Fruit fly (Drosophila melanogaster) whole organism, embryonic: ENCODE data around the gene CG44139.

Experiments used
- Abd-B ChIP-seq: fragments of 200-800 bp; sonication (Bioruptor generic); optimal IDR thresholded peaks from 2 replicates; lab custom pipeline; 2018; ENCODE audit warnings: missing biosample characterization, mild to moderate bottlenecking, missing genetic modification characterization, moderate library complexity
- Aef1 ChIP-seq: fragments of 200-800 bp; sonication (Bioruptor generic); IDR thresholded peaks from 3 replicates; pipeline ENCODE4 v1.3.6; 2022; ENCODE audit warnings: missing biosample characterization, missing genetic modification characterization
- Antp ChIP-seq: fragments of 200-800 bp; sonication (Bioruptor generic); optimal IDR thresholded peaks from 3 replicates; lab custom pipeline; 2016; ENCODE audit warnings: missing biosample characterization, missing genetic modification characterization
- CG10654 ChIP-seq: fragments of 200-800 bp; sonication (Bioruptor generic); optimal IDR thresholded peaks from 2 replicates; lab custom pipeline; 2016; ENCODE audit warnings: missing biosample characterization, missing genetic modification characterization
- CG13624 ChIP-seq: fragments of 200-800 bp; sonication (Bioruptor generic); optimal IDR thresholded peaks from 2 replicates; lab custom pipeline; 2016; ENCODE audit warnings: missing biosample characterization, missing genetic modification characterization
- CG1529 ChIP-seq: fragments of 200-800 bp; sonication (Bioruptor generic); optimal IDR thresholded peaks from 3 replicates; lab custom pipeline; 2018; ENCODE audit warnings: missing biosample characterization, missing genetic modification characterization
- CG18599 ChIP-seq: fragments of 200-800 bp; sonication (Bioruptor generic); optimal IDR thresholded peaks from 3 replicates; lab custom pipeline; 2017; ENCODE audit warnings: missing biosample characterization, missing genetic modification characterization, mild to moderate bottlenecking, moderate library complexity, missing genetic modification reagents
- CG2875 ChIP-seq: fragments of 200-800 bp; sonication (Bioruptor generic); optimal IDR thresholded peaks from 2 replicates; lab custom pipeline; 2017; ENCODE audit warnings: missing biosample characterization, mild to moderate bottlenecking, missing genetic modification characterization, missing genetic modification reagents
- CG3065 ChIP-seq: fragments of 200-800 bp; sonication (Bioruptor generic); optimal IDR thresholded peaks from 2 replicates; lab custom pipeline; 2016; ENCODE audit warnings: missing biosample characterization, missing genetic modification characterization
- CG31224 ChIP-seq: fragments of 200-800 bp; sonication (Bioruptor generic); IDR thresholded peaks from 2 replicates; pipeline ENCODE4 v1.3.6; 2022; ENCODE audit warnings: missing biosample characterization, missing genetic modification characterization
- CG3995 ChIP-seq: fragments of 200-800 bp; sonication (Bioruptor generic); optimal IDR thresholded peaks from 3 replicates; lab custom pipeline; 2016; ENCODE audit warnings: missing biosample characterization, missing genetic modification characterization
- CG4730 ChIP-seq: fragments of 200-800 bp; sonication (Bioruptor generic); IDR thresholded peaks from 2 replicates; pipeline ENCODE4 v1.3.6; 2022; ENCODE audit warnings: missing biosample characterization, missing genetic modification characterization
- CG6683 ChIP-seq: fragments of 200-800 bp; sonication (Bioruptor generic); optimal IDR thresholded peaks from 2 replicates; lab custom pipeline; 2017; ENCODE audit warnings: missing biosample characterization, mild to moderate bottlenecking, missing genetic modification characterization, missing genetic modification reagents
- CG7928 ChIP-seq: fragments of 200-800 bp; sonication (Bioruptor generic); optimal IDR thresholded peaks from 2 replicates; lab custom pipeline; 2017; ENCODE audit warnings: missing biosample characterization, mild to moderate bottlenecking, missing genetic modification characterization
- CG8765 ChIP-seq: fragments of 200-800 bp; sonication (Bioruptor generic); IDR thresholded peaks from 2 replicates; pipeline ENCODE4 v1.3.6; 2022; ENCODE audit warnings: missing biosample characterization, missing genetic modification characterization
- CG9437 ChIP-seq: fragments of 200-800 bp; sonication (Bioruptor generic); optimal IDR thresholded peaks from 2 replicates; lab custom pipeline; 2018; ENCODE audit warnings: missing biosample characterization, mild to moderate bottlenecking, missing genetic modification characterization
- CG9609 ChIP-seq: fragments of 200-800 bp; sonication (Bioruptor generic); optimal IDR thresholded peaks from 3 replicates; lab custom pipeline; 2016; ENCODE audit warnings: missing biosample characterization, missing genetic modification characterization
- Dll ChIP-seq: fragments of 200-800 bp; sonication (Bioruptor generic); IDR thresholded peaks from 4 replicates; pipeline ENCODE4 v1.3.6; 2022; ENCODE audit warnings: missing biosample characterization, missing genetic modification characterization; ENCODE audit not compliant: partially characterized antibody
- Dref ChIP-seq: fragments of 200-800 bp; sonication (Bioruptor generic); IDR thresholded peaks from 2 replicates; pipeline ENCODE4 v1.3.6; 2022; ENCODE audit warnings: missing biosample characterization, missing genetic modification characterization
- E2f1 ChIP-seq: fragments of 200-800 bp; sonication (Bioruptor generic); IDR thresholded peaks from 2 replicates; pipeline ENCODE4 v1.3.6; 2022; ENCODE audit warnings: missing biosample characterization, missing genetic modification characterization
- Eip74EF ChIP-seq, 2 experiments: fragments of 200-800 bp in 1 of 2; fragments of >200 bp in 1 of 2; sonication (Bioruptor generic) in 1 of 2; optimal IDR thresholded peaks; 2 replicates each; lab custom pipeline; 2017 to 2019; ENCODE audit warnings: missing biosample characterization in 2 of 2, missing genetic modification characterization in 2 of 2, mild to moderate bottlenecking in 1 of 2, moderate library complexity in 1 of 2
- NC2β ChIP-seq: fragments of 200-800 bp; sonication (Bioruptor generic); optimal IDR thresholded peaks from 2 replicates; lab custom pipeline; 2016; ENCODE audit warnings: missing biosample characterization, missing genetic modification characterization
- Nf-YB ChIP-seq: fragments of 200-800 bp; sonication (Bioruptor generic); optimal IDR thresholded peaks from 3 replicates; lab custom pipeline; 2019; ENCODE audit warnings: missing biosample characterization, mild to moderate bottlenecking, missing genetic modification characterization, moderate library complexity
- PHDP ChIP-seq: fragments of 200-800 bp; sonication (Bioruptor generic); optimal IDR thresholded peaks from 3 replicates; lab custom pipeline; 2018; ENCODE audit warnings: missing biosample characterization, mild to moderate bottlenecking, missing genetic modification characterization, moderate library complexity
- Sin3A ChIP-seq: fragments of >200 bp; optimal IDR thresholded peaks from 2 replicates; lab custom pipeline; 2018
- abd-A ChIP-seq: fragments of 200-800 bp; sonication (Bioruptor generic); optimal IDR thresholded peaks from 3 replicates; lab custom pipeline; 2019; ENCODE audit warnings: missing biosample characterization, mild to moderate bottlenecking, missing genetic modification characterization, moderate library complexity
- ac ChIP-seq: fragments of 200-800 bp; sonication (Bioruptor generic); optimal IDR thresholded peaks from 3 replicates; lab custom pipeline; 2017; ENCODE audit warnings: missing biosample characterization, mild to moderate bottlenecking, missing genetic modification characterization
- ase ChIP-seq: fragments of 200-800 bp; sonication (Bioruptor generic); IDR thresholded peaks from 3 replicates; pipeline ENCODE4 v1.3.6; 2022; ENCODE audit warnings: missing biosample characterization, missing genetic modification characterization
- ash1 ChIP-seq: fragments of 200-800 bp; sonication (Bioruptor generic); optimal IDR thresholded peaks from 2 replicates; lab custom pipeline; 2018; ENCODE audit warnings: missing biosample characterization, mild to moderate bottlenecking, missing genetic modification characterization
- bab2 ChIP-seq: fragments of 200-800 bp; sonication (Bioruptor generic); optimal IDR thresholded peaks from 2 replicates; lab custom pipeline; 2016; ENCODE audit warnings: missing biosample characterization, missing genetic modification characterization
- bigmax ChIP-seq: fragments of 200-800 bp; sonication (Bioruptor generic); optimal IDR thresholded peaks from 2 replicates; lab custom pipeline; 2018; ENCODE audit warnings: missing biosample characterization, mild to moderate bottlenecking, missing genetic modification characterization
- cato ChIP-seq: fragments of 200-800 bp; sonication (Bioruptor generic); optimal IDR thresholded peaks from 2 replicates; lab custom pipeline; 2016; ENCODE audit warnings: missing biosample characterization, missing genetic modification characterization, borderline replicate concordance
- cg ChIP-seq: fragments of 200-800 bp; sonication (Bioruptor generic); optimal IDR thresholded peaks from 3 replicates; lab custom pipeline; 2019; ENCODE audit warnings: missing biosample characterization, mild to moderate bottlenecking, missing genetic modification characterization, moderate library complexity
- chn ChIP-seq: fragments of 200-800 bp; sonication (Bioruptor generic); optimal IDR thresholded peaks from 2 replicates; lab custom pipeline; 2016; ENCODE audit warnings: missing biosample characterization, missing genetic modification characterization
- dm ChIP-seq: fragments of 200-800 bp; sonication (Bioruptor generic); optimal IDR thresholded peaks from 3 replicates; lab custom pipeline; 2016; ENCODE audit warnings: missing biosample characterization, missing genetic modification characterization
- dmrt11E ChIP-seq: fragments of 200-800 bp; sonication (Bioruptor generic); optimal IDR thresholded peaks from 3 replicates; lab custom pipeline; 2018; ENCODE audit warnings: missing biosample characterization, mild to moderate bottlenecking, missing genetic modification characterization, moderate library complexity
- dmrt99B ChIP-seq: fragments of 200-800 bp; sonication (Bioruptor generic); optimal IDR thresholded peaks from 2 replicates; lab custom pipeline; 2018; ENCODE audit warnings: missing biosample characterization, mild to moderate bottlenecking, missing genetic modification characterization, moderate library complexity
- fru ChIP-seq: fragments of >200 bp; optimal IDR thresholded peaks from 2 replicates; lab custom pipeline; 2017
- gem ChIP-seq: fragments of 200-800 bp; sonication (Bioruptor generic); optimal IDR thresholded peaks from 2 replicates; lab custom pipeline; 2019; ENCODE audit warnings: missing biosample characterization, mild to moderate bottlenecking, missing genetic modification characterization, moderate library complexity
- hkb ChIP-seq, 2 experiments: fragments of 200-800 bp in 1 of 2; fragments of >200 bp in 1 of 2; sonication (Bioruptor generic) in 1 of 2; IDR thresholded peaks in 1 of 2; optimal IDR thresholded peaks in 1 of 2; 2 replicates each; pipeline versions ENCODE4 v1.3.6 to Lab custom; 2017 to 2022; ENCODE audit warnings: missing biosample characterization in 1 of 2, missing genetic modification characterization in 1 of 2
- kni ChIP-seq: fragments of 200-800 bp; sonication (Bioruptor generic); optimal IDR thresholded peaks from 3 replicates; lab custom pipeline; 2017; ENCODE audit warnings: mild to moderate bottlenecking, missing biosample characterization, missing genetic modification reagents, missing genetic modification characterization
- lmd ChIP-seq: fragments of 200-800 bp; sonication (Bioruptor generic); IDR thresholded peaks from 2 replicates; pipeline ENCODE4 v1.3.6; 2022; ENCODE audit warnings: missing biosample characterization, missing genetic modification characterization
- lola ChIP-seq, 3 experiments: fragments of >200 bp in 2 of 3; fragments of 200-800 bp in 1 of 3; sonication (Bioruptor generic) in 1 of 3; optimal IDR thresholded peaks; 2 replicates each; lab custom pipeline; 2017 to 2019; ENCODE audit warnings: missing biosample characterization in 3 of 3, missing genetic modification characterization in 3 of 3, mild to moderate bottlenecking in 1 of 3, moderate library complexity in 1 of 3
- maf-S ChIP-seq: fragments of 200-800 bp; sonication (Bioruptor generic); optimal IDR thresholded peaks from 2 replicates; lab custom pipeline; 2016; ENCODE audit warnings: missing biosample characterization, missing genetic modification characterization
- mam ChIP-seq: fragments of 200-800 bp; sonication (Bioruptor generic); optimal IDR thresholded peaks from 3 replicates; lab custom pipeline; 2016; ENCODE audit warnings: missing biosample characterization, missing genetic modification characterization
- pita ChIP-seq: fragments of 200-800 bp; sonication (Bioruptor generic); optimal IDR thresholded peaks from 2 replicates; lab custom pipeline; 2017; ENCODE audit warnings: missing biosample characterization, mild to moderate bottlenecking, missing genetic modification characterization
- pnt ChIP-seq: fragments of 200-800 bp; sonication (Bioruptor generic); optimal IDR thresholded peaks from 3 replicates; lab custom pipeline; 2016; ENCODE audit warnings: missing biosample characterization, missing genetic modification characterization
- repo ChIP-seq: fragments of 200-800 bp; sonication (Bioruptor generic); optimal IDR thresholded peaks from 2 replicates; lab custom pipeline; 2016; ENCODE audit warnings: missing biosample characterization, missing genetic modification characterization
- tgo ChIP-seq: fragments of 200-800 bp; sonication (Bioruptor generic); IDR thresholded peaks from 3 replicates; pipeline ENCODE4 v1.3.6; 2022; ENCODE audit warnings: missing biosample characterization, missing genetic modification characterization
- zen2 ChIP-seq: fragments of 200-800 bp; sonication (Bioruptor generic); IDR thresholded peaks from 3 replicates; pipeline ENCODE4 v1.3.6; 2022; ENCODE audit warnings: missing biosample characterization, missing genetic modification characterization; ENCODE audit not compliant: partially characterized antibody

The CG44139 gene

dm6 chr2L:2433494-2434054, 9.0 kb downstream of the CG44139 start (continued):
- TF ChIP-seq fru (lab: Kevin White, UChicago) (no peak), gem (peak; percentile 91), Sin3A (no peak), lola (GFP tag; optimal IDR thresholded peaks at IDR 0.05; lab: Kevin White, UChicago) (peak in 1 of 3 experiments; percentile 60), CG2875 (GFP tag; lab: Kevin White, UChicago) (peak; percentile 80), ash1 (GFP tag; lab: Kevin White, UChicago) (no peak), abd-A (no peak), Abd-B (GFP tag; lab: Kevin White, UChicago) (peak; percentile 86), Aef1 (peak; percentile 93), bigmax (no peak), dmrt11E (tag; lab: Kevin White, UChicago) (peak; percentile 47), CG9609 (peak; percentile 73), repo (GFP tag; lab: Kevin White, UChicago) (peak; percentile 84), mam (GFP tag; lab: Kevin White, UChicago) (peak; percentile 74), CG18599 (GFP tag; lab: Kevin White, UChicago) (peak; percentile 60), dm (GFP tag; lab: Kevin White, UChicago) (peak; percentile 74), Dll (GFP tag; lab: Robert Waterston, UW) (no peak), Antp (peak; percentile 89), NC2β (GFP tag; lab: Kevin White, UChicago) (peak; percentile 75), hkb (optimal IDR thresholded peaks at IDR 0.05; lab: Kevin White, UChicago) (no peak), hkb (GFP tag; IDR thresholded peaks at IDR 0.05; lab: Robert Waterston, UW) (peak; percentile 91), CG7928 (GFP tag; lab: Kevin White, UChicago) (no peak), Eip74EF (GFP tag; optimal IDR thresholded peaks at IDR 0.05; lab: Kevin White, UChicago) (peak in 1 of 2 experiments; percentile 83), pnt (GFP tag; lab: Kevin White, UChicago) (peak; percentile 83), chn (GFP tag; lab: Kevin White, UChicago) (peak; percentile 75), CG1529 (GFP tag; lab: Kevin White, UChicago) (peak; percentile 89), bab2 (GFP tag; lab: Kevin White, UChicago) (peak; percentile 75), pita (GFP tag; lab: Kevin White, UChicago) (no peak), CG8765 (GFP tag; lab: Robert Waterston, UW) (no peak), E2f1 (peak; percentile 77), CG10654 (GFP tag; lab: Kevin White, UChicago) (peak; percentile 77), CG13624 (GFP tag; lab: Kevin White, UChicago) (peak; percentile 80), ase (GFP tag; lab: Robert Waterston, UW) (peak; percentile 81), cato (peak; percentile 59), PHDP (tag; lab: Kevin White, UChicago) (peak; percentile 83), dmrt99B (tag; lab: Kevin White, UChicago) (peak; percentile 92), CG4730 (peak; percentile 62; the same call in 1 of the 2 replicates), lmd (GFP tag; lab: Robert Waterston, UW) (peak; percentile 86), kni (GFP tag; lab: Kevin White, UChicago) (peak; percentile 31), maf-S (GFP tag; lab: Kevin White, UChicago) (peak; percentile 76), CG3065 (peak; percentile 23), Dref (GFP tag; lab: Robert Waterston, UW) (no peak), CG6683 (no peak), cg (GFP tag; lab: Kevin White, UChicago) (no peak), CG9437 (GFP tag; lab: Kevin White, UChicago) (peak; percentile 60), CG31224 (GFP tag; lab: Robert Waterston, UW) (peak; percentile 48; the same call in 1 of the 2 replicates), Nf-YB (peak; percentile 38), tgo (GFP tag; lab: Robert Waterston, UW) (peak; percentile 89), zen2 (GFP tag; lab: Robert Waterston, UW) (no peak), ac (no peak), CG3995 (GFP tag; lab: Kevin White, UChicago) (no peak)
